Worm (Caenorhabditis elegans): ENCODE measurements around the gene F56D5.2.

DNA sequence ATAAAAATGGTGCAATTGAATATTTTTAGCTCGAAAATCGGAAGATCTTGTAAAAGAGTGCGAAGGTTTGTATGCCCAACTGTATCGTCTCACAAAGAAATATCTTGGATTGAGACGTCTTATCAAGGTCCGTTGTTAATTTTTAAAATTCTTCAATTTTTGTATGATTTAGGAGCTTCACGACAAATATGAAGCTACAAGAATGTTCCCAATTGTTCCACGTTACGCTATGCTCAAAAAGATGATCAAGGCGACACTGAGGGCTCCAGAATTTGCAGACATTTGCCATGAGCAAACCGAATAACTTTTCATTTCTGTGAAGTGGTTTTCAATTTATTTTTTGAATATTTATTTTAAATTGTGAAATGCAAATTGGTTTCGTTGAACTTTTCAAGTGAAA, 40.3 kb upstream of the F56D5.2 start:
- TF ChIP-seq cog-1 (tag; optimal IDR thresholded peaks at IDR 0.05) (no peak), med-1 (GFP tag; optimal IDR thresholded peaks at IDR 0.05; ENCODE audit: insufficient read depth) (no peak), T22C8.4 (GFP tag; IDR thresholded peaks at IDR 0.05) (no peak), klf-2 (GFP tag; conservative IDR thresholded peaks at IDR 0.05) (no peak), flt-1 (GFP tag; IDR thresholded peaks at IDR 0.05) (no peak)
